Worm (Caenorhabditis elegans): ENCODE measurements around the gene K09H11.6.

Gene K09H11.6

ce11 chrV:5780713-5781360 is 44.9 kb upstream of the K09H11.6 start, which contains the start of gene F44E7.5 (continued):
- TF ChIP-seq ces-1 (GFP tag; optimal IDR thresholded peaks at IDR 0.05), result no peak
- TF ChIP-seq unc-98 (GFP tag; IDR thresholded peaks at IDR 0.05), result 0 out of 2 replicates have a peak, but pooled peaks have one; percentile 4
- TF ChIP-seq nhr-19 (GFP tag; conservative IDR thresholded peaks at IDR 0.05), result peak; percentile 59
- TF ChIP-seq snpc-4 (tag; optimal IDR thresholded peaks at IDR 0.05), result no peak
- no peak for TF ChIP-seq ceh-8 (GFP tag; optimal IDR thresholded peaks at IDR 0.05)
- peak; percentile 8 for TF ChIP-seq xbp-1 (tag; optimal IDR thresholded peaks at IDR 0.05)
- TF ChIP-seq nhr-47 (tag; optimal IDR thresholded peaks at IDR 0.05), result peak; percentile 58
- TF ChIP-seq mdl-1 (tag; optimal IDR thresholded peaks at IDR 0.05), result peak in 1 of 2 experiments; percentile 20
- TF ChIP-seq isw-1 (GFP tag; IDR thresholded peaks at IDR 0.05), result no peak
- TF ChIP-seq hlh-4 (tag; optimal IDR thresholded peaks at IDR 0.05), result no peak
- TF ChIP-seq pax-3 (tag; optimal IDR thresholded peaks at IDR 0.05), result no peak
- TF ChIP-seq C34B4.2 (tag; optimal IDR thresholded peaks at IDR 0.05), result no peak
- TF ChIP-seq fkh-4 (tag; optimal IDR thresholded peaks at IDR 0.05; ENCODE audit: borderline replicate concordance), result no peak
- peak; percentile 77 for TF ChIP-seq nhr-71 (tag; optimal IDR thresholded peaks at IDR 0.05)
- no peak for TF ChIP-seq unc-86 (tag; optimal IDR thresholded peaks at IDR 0.05)
- TF ChIP-seq nhr-28 (tag; optimal IDR thresholded peaks at IDR 0.05), result no peak
- TF ChIP-seq ztf-4 (tag; optimal IDR thresholded peaks at IDR 0.05), result peak; percentile 23
- TF ChIP-seq grh-1 (GFP tag; IDR thresholded peaks at IDR 0.05), result 0 out of 2 replicates have a peak, but pooled peaks have one; percentile 12
- peak; percentile 34 for TF ChIP-seq tbx-2 (tag; optimal IDR thresholded peaks at IDR 0.05)
- TF ChIP-seq ceh-82 (tag; optimal IDR thresholded peaks at IDR 0.05), result peak; percentile 31 to 78 (median 41)
- no peak for TF ChIP-seq mef-2 (tag; optimal IDR thresholded peaks at IDR 0.05)
- no peak for TF ChIP-seq unc-30 (tag; optimal IDR thresholded peaks at IDR 0.05)
- TF ChIP-seq nhr-84 (tag; optimal IDR thresholded peaks at IDR 0.05), result no peak
- peak; percentile 28 for TF ChIP-seq blmp-1 (tag; optimal IDR thresholded peaks at IDR 0.05)
- TF ChIP-seq sptf-1 (tag; optimal IDR thresholded peaks at IDR 0.05), result no peak
- no peak for TF ChIP-seq ama-1 (optimal IDR thresholded peaks at IDR 0.05)
- TF ChIP-seq sup-37 (GFP tag; optimal IDR thresholded peaks at IDR 0.05), result no peak
- TF ChIP-seq F16B12.6 (tag; optimal IDR thresholded peaks at IDR 0.05), result no peak
- TF ChIP-seq nhr-76 (tag; optimal IDR thresholded peaks at IDR 0.05), result no peak
- TF ChIP-seq lir-3 (tag; optimal IDR thresholded peaks at IDR 0.05; ENCODE audit: poor library complexity), result no peak
- no peak for TF ChIP-seq zip-4 (GFP tag; optimal IDR thresholded peaks at IDR 0.05)
- peak; percentile 83 for TF ChIP-seq nhr-90 (tag; optimal IDR thresholded peaks at IDR 0.05; ENCODE audit: poor library complexity)
- TF ChIP-seq lsy-2 (tag; optimal IDR thresholded peaks at IDR 0.05), result peak; percentile 20 to 46
- TF ChIP-seq snu-23 (GFP tag; optimal IDR thresholded peaks at IDR 0.05), result peak; percentile 72
- TF ChIP-seq dpl-1 (GFP tag; optimal IDR thresholded peaks at IDR 0.05), result peak; percentile 16 to 26 (median 25)
- no peak for TF ChIP-seq ets-5 (GFP tag; IDR thresholded peaks at IDR 0.05)
- TF ChIP-seq hlh-17 (GFP tag; optimal IDR thresholded peaks at IDR 0.05; ENCODE audit: borderline replicate concordance), result no peak
- peak; percentile 81 for TF ChIP-seq nhr-85 (tag)
- TF ChIP-seq dsc-1 (tag; optimal IDR thresholded peaks at IDR 0.05), result no peak
- TF ChIP-seq fkh-10 (GFP tag; optimal IDR thresholded peaks at IDR 0.05), result no peak
- no peak for TF ChIP-seq nhr-12 (tag; optimal IDR thresholded peaks at IDR 0.05)
- peak; percentile 80 for TF ChIP-seq elt-2 (tag; optimal IDR thresholded peaks at IDR 0.05)
- TF ChIP-seq lin-13 (GFP tag; optimal IDR thresholded peaks at IDR 0.05), result peak; percentile 20
- TF ChIP-seq aly-2 (tag; optimal IDR thresholded peaks at IDR 0.05), result no peak
- TF ChIP-seq irx-1 (tag; optimal IDR thresholded peaks at IDR 0.05), result no peak
- no peak for TF ChIP-seq egl-27 (tag; optimal IDR thresholded peaks at IDR 0.05)
- peak; percentile 8 for TF ChIP-seq jun-1 (tag; optimal IDR thresholded peaks at IDR 0.05)
- no peak for TF ChIP-seq zag-1 (tag; optimal IDR thresholded peaks at IDR 0.05)
- TF ChIP-seq mab-9 (GFP tag; IDR thresholded peaks at IDR 0.05), result no peak
- no peak for TF ChIP-seq hpl-2 (GFP tag; optimal IDR thresholded peaks at IDR 0.05)

Measured in whole organism, L1 larva.